Fruit fly (Drosophila melanogaster) whole organism, embryonic: Measurements from ENCODE around the gene wg.
A peak's percentile ranks its signal among the peaks of the same experiment; 100 is the strongest.

Experiments used
- Atf6 ChIP-seq: fragments of 200-800 bp; sonication (Bioruptor generic); IDR thresholded peaks from 2 replicates; pipeline ENCODE4 v1.3.6; 2022; ENCODE audit warnings: missing biosample characterization, missing genetic modification characterization
- Bgb ChIP-seq: fragments of 200-800 bp; sonication (Bioruptor generic); IDR thresholded peaks from 2 replicates; pipeline ENCODE4 v1.3.6; 2022; ENCODE audit warnings: missing biosample characterization, missing genetic modification characterization; ENCODE audit not compliant: partially characterized antibody
- Blimp-1 ChIP-seq: fragments of 200-800 bp; sonication (Bioruptor generic); optimal IDR thresholded peaks from 3 replicates; lab custom pipeline; 2018; ENCODE audit warnings: missing biosample characterization, missing genetic modification characterization, mild to moderate bottlenecking, moderate library complexity, missing genetic modification reagents
- CG10321 ChIP-seq: fragments of 200-800 bp; sonication (Bioruptor generic); IDR thresholded peaks from 2 replicates; pipeline ENCODE4 v1.3.6; 2022; ENCODE audit warnings: missing biosample characterization, missing genetic modification characterization
- CG10959 ChIP-seq: fragments of 200-800 bp; sonication (Bioruptor generic); IDR thresholded peaks from 2 replicates; pipeline ENCODE4 v1.3.6; 2022; ENCODE audit warnings: missing biosample characterization, missing genetic modification characterization
- CG15073 ChIP-seq: fragments of 200-800 bp; sonication (Bioruptor generic); optimal IDR thresholded peaks from 2 replicates; lab custom pipeline; 2016; ENCODE audit warnings: missing biosample characterization, missing genetic modification characterization
- CG1602 ChIP-seq: fragments of 200-800 bp; sonication (Bioruptor generic); optimal IDR thresholded peaks from 3 replicates; lab custom pipeline; 2016; ENCODE audit warnings: missing biosample characterization, missing genetic modification characterization
- CG1603 ChIP-seq: fragments of 200-800 bp; sonication (Bioruptor generic); optimal IDR thresholded peaks from 2 replicates; lab custom pipeline; 2019; ENCODE audit warnings: missing biosample characterization, mild to moderate bottlenecking, missing genetic modification characterization, moderate library complexity
- CG31224 ChIP-seq: fragments of 200-800 bp; sonication (Bioruptor generic); IDR thresholded peaks from 2 replicates; pipeline ENCODE4 v1.3.6; 2022; ENCODE audit warnings: missing biosample characterization, missing genetic modification characterization
- CG3995 ChIP-seq: fragments of 200-800 bp; sonication (Bioruptor generic); optimal IDR thresholded peaks from 3 replicates; lab custom pipeline; 2016; ENCODE audit warnings: missing biosample characterization, missing genetic modification characterization
- CG4360 ChIP-seq: fragments of 200-800 bp; sonication (Bioruptor generic); IDR thresholded peaks from 2 replicates; pipeline ENCODE4 v1.3.6; 2022; ENCODE audit warnings: missing biosample characterization, missing genetic modification characterization
- CG4424 ChIP-seq: fragments of 200-800 bp; sonication (Bioruptor generic); optimal IDR thresholded peaks from 3 replicates; lab custom pipeline; 2016; ENCODE audit warnings: missing biosample characterization, missing genetic modification characterization
- D ChIP-seq, 2 experiments: fragments of 200-800 bp in 1 of 2; fragments of >200 bp in 1 of 2; sonication (Bioruptor generic) in 1 of 2; optimal IDR thresholded peaks; 2 replicates in 1 of 2; 3 replicates in 1 of 2; lab custom pipeline; 2017; ENCODE audit warnings: mild to moderate bottlenecking in 1 of 2, missing biosample characterization in 1 of 2, missing genetic modification characterization in 1 of 2, missing genetic modification reagents in 1 of 2
- Deaf1 ChIP-seq: fragments of 200-800 bp; optimal IDR thresholded peaks from 3 replicates; lab custom pipeline; 2019; ENCODE audit warnings: missing biosample characterization, mild to moderate bottlenecking, missing genetic modification characterization, moderate library complexity
- Drgx ChIP-seq: fragments of 200-800 bp; sonication (Bioruptor generic); IDR thresholded peaks from 2 replicates; pipeline ENCODE4 v1.3.6; 2022; ENCODE audit warnings: missing biosample characterization, missing genetic modification characterization
- GATAe ChIP-seq: fragments of 200-800 bp; sonication (Bioruptor generic); conservative IDR thresholded peaks from 2 replicates; pipeline ENCODE4 v1.3.6; 2022; ENCODE audit warnings: missing biosample characterization, missing genetic modification characterization
- H15 ChIP-seq: fragments of 200-800 bp; sonication (Bioruptor generic); IDR thresholded peaks from 3 replicates; pipeline ENCODE4 v1.3.6; 2022; ENCODE audit warnings: missing biosample characterization, missing genetic modification characterization
- Hmr ChIP-seq: fragments of 200-800 bp; sonication (Bioruptor generic); optimal IDR thresholded peaks from 3 replicates; lab custom pipeline; 2017; ENCODE audit warnings: mild to moderate bottlenecking, missing biosample characterization, missing genetic modification reagents, missing genetic modification characterization
- Hsf ChIP-seq: fragments of 200-800 bp; sonication (Bioruptor generic); optimal IDR thresholded peaks from 3 replicates; lab custom pipeline; 2016; ENCODE audit warnings: missing biosample characterization, missing genetic modification characterization
- Neu2 ChIP-seq: fragments of 200-800 bp; sonication (Bioruptor generic); optimal IDR thresholded peaks from 3 replicates; lab custom pipeline; 2016; ENCODE audit warnings: missing biosample characterization, missing genetic modification characterization, borderline replicate concordance
- Opbp ChIP-seq: fragments of 200-800 bp; sonication (Bioruptor generic); IDR thresholded peaks from 3 replicates; pipeline ENCODE4 v1.3.6; 2022; ENCODE audit warnings: missing biosample characterization, missing genetic modification characterization; ENCODE audit not compliant: partially characterized antibody
- Ptx1 ChIP-seq: fragments of 200-800 bp; sonication (Bioruptor generic); IDR thresholded peaks from 2 replicates; pipeline ENCODE4 v1.3.6; 2022; ENCODE audit warnings: missing biosample characterization, missing genetic modification characterization
- Six4 ChIP-seq: fragments of 200-800 bp; sonication (Bioruptor generic); optimal IDR thresholded peaks from 2 replicates; lab custom pipeline; 2016; ENCODE audit warnings: missing biosample characterization, missing genetic modification characterization
- ap ChIP-seq: fragments of 200-800 bp; sonication (Bioruptor generic); IDR thresholded peaks from 2 replicates; pipeline ENCODE4 v1.3.6; 2022; ENCODE audit warnings: missing biosample characterization, missing genetic modification characterization
- az2 ChIP-seq: fragments of 200-800 bp; sonication (Bioruptor generic); optimal IDR thresholded peaks from 3 replicates; lab custom pipeline; 2016; ENCODE audit warnings: missing biosample characterization, missing genetic modification characterization
- bigmax ChIP-seq: fragments of 200-800 bp; sonication (Bioruptor generic); optimal IDR thresholded peaks from 2 replicates; lab custom pipeline; 2018; ENCODE audit warnings: missing biosample characterization, mild to moderate bottlenecking, missing genetic modification characterization
- chif ChIP-seq, 2 experiments: fragments of 200-800 bp; sonication (Bioruptor generic); optimal IDR thresholded peaks; 3 replicates each; lab custom pipeline; 2016; ENCODE audit warnings: missing biosample characterization in 2 of 2, missing genetic modification characterization in 2 of 2
- dm ChIP-seq: fragments of 200-800 bp; sonication (Bioruptor generic); optimal IDR thresholded peaks from 3 replicates; lab custom pipeline; 2016; ENCODE audit warnings: missing biosample characterization, missing genetic modification characterization
- dysf ChIP-seq: fragments of 200-800 bp; sonication (Bioruptor generic); IDR thresholded peaks from 3 replicates; pipeline ENCODE4 v1.3.6; 2022; ENCODE audit warnings: missing biosample characterization, missing genetic modification characterization
- exex ChIP-seq: fragments of 200-800 bp; sonication (Bioruptor generic); optimal IDR thresholded peaks from 4 replicates; lab custom pipeline; 2018; ENCODE audit warnings: missing biosample characterization, mild to moderate bottlenecking, missing genetic modification characterization, moderate library complexity
- grau ChIP-seq: fragments of 200-800 bp; optimal IDR thresholded peaks from 3 replicates; lab custom pipeline; 2019; ENCODE audit warnings: missing biosample characterization, mild to moderate bottlenecking, missing genetic modification characterization, moderate library complexity
- hbn ChIP-seq: fragments of 200-800 bp; sonication (Bioruptor generic); IDR thresholded peaks from 2 replicates; pipeline ENCODE4 v1.3.6; 2022; ENCODE audit warnings: missing biosample characterization, missing genetic modification characterization; ENCODE audit not compliant: partially characterized antibody
- jigr1 ChIP-seq: fragments of 200-800 bp; sonication (Bioruptor generic); IDR thresholded peaks from 3 replicates; pipeline ENCODE4 v1.3.6; 2022; ENCODE audit warnings: missing biosample characterization, missing genetic modification characterization
- jing ChIP-seq: fragments of 200-800 bp; sonication (Bioruptor generic); optimal IDR thresholded peaks from 2 replicates; lab custom pipeline; 2018; ENCODE audit warnings: missing biosample characterization, mild to moderate bottlenecking, missing genetic modification characterization
- jumu ChIP-seq: fragments of 200-800 bp; sonication (Bioruptor generic); optimal IDR thresholded peaks from 3 replicates; lab custom pipeline; 2016; ENCODE audit warnings: missing biosample characterization, missing genetic modification characterization
- kah ChIP-seq: fragments of 200-800 bp; sonication (Bioruptor generic); optimal IDR thresholded peaks from 2 replicates; lab custom pipeline; 2018; ENCODE audit warnings: missing biosample characterization, mild to moderate bottlenecking, missing genetic modification characterization
- lilli ChIP-seq: fragments of 200-800 bp; sonication (Bioruptor generic); optimal IDR thresholded peaks from 3 replicates; lab custom pipeline; 2016; ENCODE audit warnings: missing biosample characterization, missing genetic modification characterization
- nau ChIP-seq: fragments of 200-800 bp; sonication (Bioruptor generic); optimal IDR thresholded peaks from 3 replicates; lab custom pipeline; 2017; ENCODE audit warnings: missing biosample characterization, mild to moderate bottlenecking, missing genetic modification characterization, missing genetic modification reagents
- nmo ChIP-seq: fragments of 200-800 bp; sonication (Bioruptor generic); optimal IDR thresholded peaks from 2 replicates; lab custom pipeline; 2018; ENCODE audit warnings: missing biosample characterization, mild to moderate bottlenecking, missing genetic modification characterization, moderate library complexity
- oc ChIP-seq: fragments of 200-800 bp; sonication (Bioruptor generic); optimal IDR thresholded peaks from 2 replicates; lab custom pipeline; 2018; ENCODE audit warnings: missing biosample characterization, mild to moderate bottlenecking, missing genetic modification characterization, moderate library complexity
- pho ChIP-seq: fragments of 200-800 bp; sonication (Bioruptor generic); optimal IDR thresholded peaks from 2 replicates; lab custom pipeline; 2016; ENCODE audit warnings: missing biosample characterization, missing genetic modification characterization
- prd ChIP-seq, 3 experiments: fragments of >200 bp in 2 of 3; fragments of 200-800 bp in 1 of 3; sonication (Bioruptor generic) in 1 of 3; optimal IDR thresholded peaks in 2 of 3; IDR thresholded peaks in 1 of 3; 2 replicates in 2 of 3; 3 replicates in 1 of 3; pipeline versions ENCODE4 v1.3.6 to Lab custom; 2017 to 2022; ENCODE audit warnings: missing biosample characterization in 1 of 3, missing genetic modification characterization in 1 of 3
- scrt ChIP-seq: fragments of 200-800 bp; sonication (Bioruptor generic); optimal IDR thresholded peaks from 2 replicates; lab custom pipeline; 2018; ENCODE audit warnings: missing biosample characterization, mild to moderate bottlenecking, missing genetic modification characterization, moderate library complexity
- sens ChIP-seq: fragments of 200-800 bp; sonication (Bioruptor generic); peaks from one replicate; lab custom pipeline; 2016; ENCODE audit warnings: missing biosample characterization, missing genetic modification characterization
- tin ChIP-seq: fragments of 200-800 bp; sonication (Bioruptor generic); optimal IDR thresholded peaks from 3 replicates; lab custom pipeline; 2016; ENCODE audit warnings: missing biosample characterization, missing genetic modification characterization
- tio ChIP-seq: fragments of 200-800 bp; sonication (Bioruptor generic); optimal IDR thresholded peaks from 2 replicates; lab custom pipeline; 2017; ENCODE audit warnings: missing biosample characterization, missing genetic modification characterization, inconsistent platforms
- wor ChIP-seq: fragments of 200-800 bp; sonication (Bioruptor generic); IDR thresholded peaks from 2 replicates; pipeline ENCODE4 v1.3.6; 2022; ENCODE audit warnings: missing biosample characterization, missing genetic modification characterization
- yki ChIP-seq: fragments of >200 bp; optimal IDR thresholded peaks from 3 replicates; lab custom pipeline; 2018
- z ChIP-seq: fragments of 200-800 bp; sonication (Bioruptor generic); IDR thresholded peaks from 3 replicates; pipeline ENCODE4 v1.3.6; 2022; ENCODE audit warnings: missing biosample characterization, missing genetic modification characterization

The wg gene

DNA sequence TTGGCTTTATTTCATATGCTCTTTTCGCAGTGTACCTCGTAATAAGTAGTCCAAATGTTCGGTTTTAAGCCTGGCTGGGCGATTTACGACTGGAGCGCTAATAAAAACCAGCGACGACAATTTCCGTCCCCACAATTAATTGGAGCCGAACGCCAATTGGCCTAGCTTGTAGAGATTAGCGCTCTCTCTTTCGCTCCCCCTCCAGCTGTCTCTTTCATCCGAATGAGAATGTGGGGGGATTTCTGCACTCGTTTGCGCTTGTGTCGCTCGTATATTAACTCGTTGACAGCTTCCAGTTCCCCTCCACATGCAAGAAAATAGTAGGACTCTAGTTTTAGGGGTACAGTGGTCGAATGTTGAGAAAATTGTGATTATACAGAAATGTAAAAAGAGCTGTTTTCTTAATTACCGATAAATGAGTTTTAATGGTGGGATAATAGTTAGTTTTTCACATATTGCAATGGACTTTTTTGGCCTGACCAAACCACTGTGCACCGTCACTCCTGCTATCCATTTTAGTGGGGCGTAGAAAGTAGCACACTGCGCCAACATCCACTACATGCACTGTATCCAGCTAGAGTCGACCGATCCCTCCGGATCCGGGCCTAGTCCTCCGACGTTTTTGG, 6.4 kb downstream of the wg start (continued):
- TF ChIP-seq CG3995 (GFP tag; lab: Kevin White, UChicago), result no peak
- TF ChIP-seq CG1603 (tag; lab: Kevin White, UChicago), result peak; percentile 54
- TF ChIP-seq jing (GFP tag; lab: Kevin White, UChicago), result peak; percentile 13
- peak; percentile 87 for TF ChIP-seq Drgx (GFP tag; lab: Robert Waterston, UW)
- no peak for TF ChIP-seq dm (GFP tag; lab: Kevin White, UChicago)
- TF ChIP-seq jumu (GFP tag; lab: Kevin White, UChicago), result peak; percentile 27
- peak in 1 of 2 experiments; percentile 39 for TF ChIP-seq chif (GFP tag; optimal IDR thresholded peaks at IDR 0.05; lab: Kevin White, UChicago)
- TF ChIP-seq nmo (GFP tag; lab: Kevin White, UChicago), result peak; percentile 46
- no peak for TF ChIP-seq CG1602
- no peak for TF ChIP-seq D (optimal IDR thresholded peaks at IDR 0.05; lab: Kevin White, UChicago)
- TF ChIP-seq D (GFP tag; optimal IDR thresholded peaks at IDR 0.05; lab: Kevin White, UChicago), result peak; percentile 5
- no peak for TF ChIP-seq yki (lab: Kevin White, UChicago)
- TF ChIP-seq CG15073 (GFP tag; lab: Kevin White, UChicago), result no peak
- no peak for TF ChIP-seq Neu2 (GFP tag; lab: Kevin White, UChicago)
- TF ChIP-seq grau (tag; lab: Kevin White, UChicago), result peak; percentile 7
- TF ChIP-seq lilli, result peak; percentile 20
- peak; percentile 10 for TF ChIP-seq tio (GFP tag; lab: Kevin White, UChicago)
- TF ChIP-seq ap (GFP tag; lab: Robert Waterston, UW), result 0 out of 2 replicates have a peak, but pooled peaks have one; percentile 10
- peak; percentile 66 for TF ChIP-seq Deaf1 (tag; lab: Kevin White, UChicago)
- peak; percentile 30 for TF ChIP-seq Hsf
- peak; percentile 29 for TF ChIP-seq Blimp-1 (GFP tag; lab: Kevin White, UChicago)
- TF ChIP-seq dysf (GFP tag; lab: Robert Waterston, UW), result no peak
- TF ChIP-seq Hmr, result no peak
- no peak for TF ChIP-seq Atf6 (GFP tag; lab: Robert Waterston, UW)
- no peak for TF ChIP-seq GATAe (GFP tag; lab: Robert Waterston, UW)
- TF ChIP-seq prd (optimal IDR thresholded peaks at IDR 0.05; lab: Kevin White, UChicago), result no peak
- TF ChIP-seq prd (GFP tag; IDR thresholded peaks at IDR 0.05; lab: Robert Waterston, UW), result peak; percentile 78
- no peak for TF ChIP-seq Opbp (GFP tag; lab: Robert Waterston, UW)
- no peak for TF ChIP-seq nau
- no peak for TF ChIP-seq CG31224 (GFP tag; lab: Robert Waterston, UW)
- 0 out of 3 replicates have a peak, but pooled peaks have one; percentile 38 for TF ChIP-seq H15 (GFP tag; lab: Robert Waterston, UW)
- TF ChIP-seq hbn (GFP tag; lab: Robert Waterston, UW), result no peak
- peak; percentile 29 for TF ChIP-seq az2 (GFP tag; lab: Kevin White, UChicago)
- peak; percentile 35 for TF ChIP-seq CG4424 (GFP tag; lab: Kevin White, UChicago)
- TF ChIP-seq wor (GFP tag; lab: Robert Waterston, UW), result peak; percentile 51
- TF ChIP-seq tin (GFP tag; lab: Kevin White, UChicago), result peak; percentile 30
- no peak for TF ChIP-seq jigr1 (GFP tag; lab: Robert Waterston, UW)
- TF ChIP-seq scrt (GFP tag; lab: Kevin White, UChicago), result no peak
- no peak for TF ChIP-seq pho (GFP tag; lab: Kevin White, UChicago)
- TF ChIP-seq CG10321, result 0 out of 2 replicates have a peak, but pooled peaks have one; percentile 24
- TF ChIP-seq Ptx1, result peak; percentile 65
- no peak for TF ChIP-seq Bgb (GFP tag; lab: Robert Waterston, UW)
- peak; percentile 40; the same call in 1 of the 2 replicates for TF ChIP-seq CG4360 (GFP tag; lab: Robert Waterston, UW)
- 0 out of 3 replicates have a peak, but pooled peaks have one; percentile 41 for TF ChIP-seq z
- TF ChIP-seq sens (GFP tag; lab: Kevin White, UChicago), result peak; percentile 93
- TF ChIP-seq oc, result no peak
- TF ChIP-seq kah, result no peak
- TF ChIP-seq CG10959 (GFP tag; lab: Robert Waterston, UW), result peak; percentile 68
- TF ChIP-seq exex (tag; lab: Kevin White, UChicago), result no peak
- TF ChIP-seq bigmax, result no peak
- TF ChIP-seq Six4 (GFP tag; lab: Kevin White, UChicago), result no peak
